Worm (Caenorhabditis elegans) whole organism, L1 larva: ENCODE data around the gene arrd-16.
A peak's percentile ranks its signal among the peaks of the same experiment; 100 is the strongest.

ENCODE experiments used
- C34B4.2 ChIP-seq: sonication (generic microtip); optimal IDR thresholded peaks from 2 replicates; lab custom pipeline; 2017; ENCODE audit warnings: mild to moderate bottlenecking, missing genetic modification characterization, missing compliant biosample characterization
- F16B12.6 ChIP-seq: fragments of 150-350 bp; optimal IDR thresholded peaks from 2 replicates; lab custom pipeline; 2014; ENCODE audit warnings: missing biosample characterization, missing genetic modification characterization
- aha-1 ChIP-seq: fragments of 150-350 bp; optimal IDR thresholded peaks from 2 replicates; lab custom pipeline; 2014; ENCODE audit warnings: missing biosample characterization, missing genetic modification characterization
- alr-1 ChIP-seq: fragments of 200-800 bp; sonication (Bioruptor generic); optimal IDR thresholded peaks from 2 replicates; lab custom pipeline; 2018; ENCODE audit warnings: borderline replicate concordance, mild to moderate bottlenecking, missing genetic modification characterization, missing compliant biosample characterization
- aly-2 ChIP-seq: fragments of 150-350 bp; optimal IDR thresholded peaks from 2 replicates; lab custom pipeline; 2014; ENCODE audit warnings: missing biosample characterization, missing genetic modification characterization
- ama-1 ChIP-seq: fragments of 150-350 bp; optimal IDR thresholded peaks from 2 replicates; lab custom pipeline; 2014
- blmp-1 ChIP-seq: fragments of 150-350 bp; optimal IDR thresholded peaks from 2 replicates; lab custom pipeline; 2014; ENCODE audit warnings: missing biosample characterization, missing genetic modification characterization
- ceh-63 ChIP-seq: fragments of 200-800 bp; sonication (Bioruptor generic); optimal IDR thresholded peaks from 2 replicates; lab custom pipeline; 2018; ENCODE audit warnings: mild to moderate bottlenecking, missing genetic modification characterization, missing compliant biosample characterization
- ceh-8 ChIP-seq: fragments of 200-800 bp; sonication (Bioruptor generic); optimal IDR thresholded peaks from 2 replicates; lab custom pipeline; 2018; ENCODE audit warnings: mild to moderate bottlenecking, missing genetic modification characterization, moderate library complexity, missing compliant biosample characterization
- ceh-90 ChIP-seq: sonication (generic microtip); optimal IDR thresholded peaks from 2 replicates; lab custom pipeline; 2016; ENCODE audit warnings: missing genetic modification characterization, missing compliant biosample characterization
- dpl-1 ChIP-seq, 3 experiments: fragments of 150-350 bp in 2 of 3; sonication (generic microtip) in 1 of 3; optimal IDR thresholded peaks; 2 replicates each; lab custom pipeline; 2014 to 2017; ENCODE audit warnings: missing biosample characterization in 3 of 3, missing genetic modification characterization in 3 of 3, missing genetic modification reagents in 3 of 3
- efl-1 ChIP-seq, 4 experiments: fragments of 150-350 bp; optimal IDR thresholded peaks in 3 of 4; peaks in 1 of 4; 1 replicate in 1 of 4; 2 replicates in 3 of 4; lab custom pipeline; 2014; ENCODE audit warnings: missing biosample characterization in 2 of 4, missing genetic modification characterization in 2 of 4, missing genetic modification reagents in 2 of 4
- egl-13 ChIP-seq: sonication (generic microtip); optimal IDR thresholded peaks from 2 replicates; lab custom pipeline; 2016; ENCODE audit warnings: missing genotype, missing genetic modification reagents, missing genetic modification characterization, missing compliant biosample characterization
- egl-27 ChIP-seq, 2 experiments: fragments of 150-350 bp in 1 of 2; sonication (generic microtip); optimal IDR thresholded peaks; 3 replicates each; lab custom pipeline; 2017 to 2018; ENCODE audit warnings: missing biosample characterization in 2 of 2, missing genetic modification characterization in 2 of 2, missing genetic modification reagents in 2 of 2
- elt-3 ChIP-seq, 6 experiments: fragments of 150-350 bp in 1 of 6; sonication (generic microtip); optimal IDR thresholded peaks; 2 replicates each; lab custom pipeline; 2017 to 2018; ENCODE audit warnings: missing biosample characterization in 6 of 6, missing genetic modification characterization in 6 of 6, inconsistent platforms in 1 of 6
- fkh-10 ChIP-seq: sonication (generic microtip); optimal IDR thresholded peaks from 2 replicates; lab custom pipeline; 2017; ENCODE audit warnings: missing biosample characterization, missing genetic modification reagents, missing genetic modification characterization
- fkh-4 ChIP-seq: sonication (generic microtip); optimal IDR thresholded peaks from 2 replicates; lab custom pipeline; 2016; ENCODE audit warnings: missing compliant biosample characterization, missing genetic modification characterization, borderline replicate concordance
- hlh-4 ChIP-seq: sonication (generic microtip); optimal IDR thresholded peaks from 2 replicates; lab custom pipeline; 2016; ENCODE audit warnings: mild to moderate bottlenecking, missing genetic modification characterization, missing compliant biosample characterization
- irx-1 ChIP-seq: sonication (generic microtip); optimal IDR thresholded peaks from 2 replicates; lab custom pipeline; 2016; ENCODE audit warnings: missing genetic modification characterization, missing compliant biosample characterization
- isw-1 ChIP-seq: fragments of 200-800 bp; sonication (Bioruptor generic); IDR thresholded peaks from 2 replicates; pipeline ENCODE4 v1.3.6; 2022; ENCODE audit warnings: missing genetic modification characterization, missing compliant biosample characterization
- jun-1 ChIP-seq: fragments of 150-350 bp; optimal IDR thresholded peaks from 2 replicates; lab custom pipeline; 2014; ENCODE audit warnings: missing biosample characterization, missing genetic modification reagents, missing genetic modification characterization
- lin-13 ChIP-seq: fragments of 150-350 bp; optimal IDR thresholded peaks from 2 replicates; lab custom pipeline; 2014; ENCODE audit warnings: missing biosample characterization, missing genetic modification reagents, missing genetic modification characterization
- lin-15B ChIP-seq: fragments of 150-350 bp; sonication (generic microtip); optimal IDR thresholded peaks from 3 replicates; lab custom pipeline; 2014; ENCODE audit warnings: missing biosample characterization, missing genetic modification characterization
- lin-35 ChIP-seq, 2 experiments: fragments of 150-350 bp; optimal IDR thresholded peaks; 2 replicates each; lab custom pipeline; 2014; ENCODE audit warnings: missing biosample characterization in 2 of 2, missing genetic modification characterization in 2 of 2, missing genetic modification reagents in 2 of 2
- lin-39 ChIP-seq: fragments of 150-350 bp; optimal IDR thresholded peaks from 2 replicates; lab custom pipeline; 2014; ENCODE audit warnings: missing biosample characterization, missing genetic modification reagents, missing genetic modification characterization
- lir-3 ChIP-seq: sonication (generic microtip); optimal IDR thresholded peaks from 2 replicates; lab custom pipeline; 2016; ENCODE audit warnings: mild to moderate bottlenecking, missing genetic modification characterization, moderate library complexity, missing compliant biosample characterization; ENCODE audit not compliant: poor library complexity
- mdl-1 ChIP-seq, 2 experiments: fragments of 150-350 bp; optimal IDR thresholded peaks; 2 replicates each; lab custom pipeline; 2014 to 2017; ENCODE audit warnings: missing biosample characterization in 2 of 2, missing genetic modification characterization in 2 of 2, inconsistent platforms in 1 of 2
- mef-2 ChIP-seq: fragments of 150-350 bp; optimal IDR thresholded peaks from 2 replicates; lab custom pipeline; 2014; ENCODE audit warnings: missing biosample characterization, missing genetic modification characterization
- nhr-11 ChIP-seq: fragments of 150-350 bp; optimal IDR thresholded peaks from 2 replicates; lab custom pipeline; 2014; ENCODE audit warnings: missing biosample characterization, missing genetic modification characterization
- nhr-12 ChIP-seq: sonication (generic microtip); optimal IDR thresholded peaks from 2 replicates; lab custom pipeline; 2017; ENCODE audit warnings: missing biosample characterization, missing genetic modification characterization
- nhr-19 ChIP-seq: fragments of 200-800 bp; sonication (Bioruptor generic); conservative IDR thresholded peaks from 2 replicates; pipeline ENCODE4 v1.3.6; 2022; ENCODE audit warnings: missing genetic modification characterization, missing compliant biosample characterization
- nhr-20 ChIP-seq: sonication (generic microtip); optimal IDR thresholded peaks from 2 replicates; lab custom pipeline; 2016; ENCODE audit warnings: mild to moderate bottlenecking, missing genetic modification characterization, missing compliant biosample characterization
- nhr-237 ChIP-seq: fragments of 150-350 bp; optimal IDR thresholded peaks from 2 replicates; lab custom pipeline; 2014; ENCODE audit warnings: missing biosample characterization, missing genetic modification characterization
- nhr-28 ChIP-seq: fragments of 150-350 bp; optimal IDR thresholded peaks from 2 replicates; lab custom pipeline; 2014; ENCODE audit warnings: missing biosample characterization, missing genetic modification characterization
- nhr-71 ChIP-seq: sonication (generic microtip); optimal IDR thresholded peaks from 2 replicates; lab custom pipeline; 2016; ENCODE audit warnings: mild to moderate bottlenecking, missing genetic modification characterization, moderate library complexity, missing compliant biosample characterization
- nhr-84 ChIP-seq: sonication (generic microtip); optimal IDR thresholded peaks from 2 replicates; lab custom pipeline; 2017; ENCODE audit warnings: missing biosample characterization, missing genetic modification characterization
- nhr-90 ChIP-seq: sonication (generic microtip); optimal IDR thresholded peaks from 2 replicates; lab custom pipeline; 2016; ENCODE audit warnings: mild to moderate bottlenecking, missing genetic modification characterization, missing compliant biosample characterization; ENCODE audit not compliant: poor library complexity
- pag-3 ChIP-seq: sonication (generic microtip); optimal IDR thresholded peaks from 2 replicates; lab custom pipeline; 2017; ENCODE audit warnings: missing genetic modification characterization, mild to moderate bottlenecking, missing compliant biosample characterization, antibody characterized with exemption, borderline replicate concordance; ENCODE audit not compliant: insufficient read depth
- pqm-1 ChIP-seq: sonication (generic microtip); optimal IDR thresholded peaks from 3 replicates; lab custom pipeline; 2017; ENCODE audit warnings: missing biosample characterization, missing genetic modification characterization
- rnt-1 ChIP-seq: sonication (generic microtip); optimal IDR thresholded peaks from 2 replicates; lab custom pipeline; 2016; ENCODE audit warnings: mild to moderate bottlenecking, missing genetic modification characterization, moderate library complexity, missing compliant biosample characterization
- snpc-4 ChIP-seq: fragments of 150-350 bp; optimal IDR thresholded peaks from 2 replicates; lab custom pipeline; 2014; ENCODE audit warnings: missing biosample characterization, missing genetic modification characterization
- snu-23 ChIP-seq: sonication (generic microtip); optimal IDR thresholded peaks from 2 replicates; lab custom pipeline; 2016; ENCODE audit warnings: missing genetic modification characterization, missing compliant biosample characterization
- sox-4 ChIP-seq: sonication (generic microtip); optimal IDR thresholded peaks from 2 replicates; lab custom pipeline; 2016; ENCODE audit warnings: missing genetic modification characterization, missing compliant biosample characterization
- sup-37 ChIP-seq: fragments of 200-800 bp; sonication (Bioruptor generic); optimal IDR thresholded peaks from 2 replicates; lab custom pipeline; 2018; ENCODE audit warnings: mild to moderate bottlenecking, missing genetic modification characterization, missing compliant biosample characterization
- swsn-7 ChIP-seq: sonication (generic microtip); optimal IDR thresholded peaks from 2 replicates; lab custom pipeline; 2016; ENCODE audit warnings: missing genetic modification characterization, missing compliant biosample characterization
- unc-130 ChIP-seq: fragments of 150-350 bp; optimal IDR thresholded peaks from 2 replicates; lab custom pipeline; 2017; ENCODE audit warnings: missing biosample characterization, missing genetic modification characterization, inconsistent platforms
- unc-86 ChIP-seq: sonication (generic microtip); optimal IDR thresholded peaks from 2 replicates; lab custom pipeline; 2016; ENCODE audit warnings: missing genetic modification characterization, missing compliant biosample characterization
- vab-15 ChIP-seq: sonication (generic microtip); optimal IDR thresholded peaks from 2 replicates; lab custom pipeline; 2017; ENCODE audit warnings: missing genotype, mild to moderate bottlenecking, missing genetic modification characterization, missing compliant biosample characterization
- ztf-11 ChIP-seq, 2 experiments: sonication (generic microtip); optimal IDR thresholded peaks; 2 replicates each; lab custom pipeline; 2016 to 2017; ENCODE audit warnings: missing genetic modification characterization in 2 of 2, missing biosample characterization in 1 of 2, missing compliant biosample characterization in 1 of 2
- ztf-4 ChIP-seq: fragments of 150-350 bp; optimal IDR thresholded peaks from 2 replicates; lab custom pipeline; 2014; ENCODE audit warnings: missing biosample characterization, missing genetic modification characterization

arrd-16 gene

DNA sequence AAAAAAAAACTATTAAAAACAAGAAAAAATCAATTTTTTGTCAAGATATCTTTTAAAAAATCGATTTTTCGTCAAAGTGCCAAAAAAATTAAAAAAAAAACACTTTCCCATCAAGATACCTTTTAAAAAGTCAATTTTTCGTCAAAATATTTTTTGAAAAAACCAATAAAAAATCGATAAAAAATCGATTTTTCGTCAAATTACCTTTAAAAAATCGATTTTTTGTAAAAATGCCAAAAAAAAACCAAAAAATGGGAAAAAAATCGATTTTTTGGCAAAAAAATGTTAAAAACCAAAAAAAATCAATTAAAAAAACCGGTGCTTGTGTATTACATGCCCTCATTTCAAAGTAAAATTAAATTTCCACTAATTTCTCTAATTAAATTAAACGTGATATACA lies 33.1 kb downstream of the arrd-16 start:
- TF ChIP-seq aly-2 (no peak), mef-2 (tag; lab: Kevin White, UChicago) (no peak), irx-1 (tag; lab: Kevin White, UChicago) (no peak), unc-130 (no peak), lin-39 (tag; lab: Kevin White, UChicago) (no peak)

DNA sequence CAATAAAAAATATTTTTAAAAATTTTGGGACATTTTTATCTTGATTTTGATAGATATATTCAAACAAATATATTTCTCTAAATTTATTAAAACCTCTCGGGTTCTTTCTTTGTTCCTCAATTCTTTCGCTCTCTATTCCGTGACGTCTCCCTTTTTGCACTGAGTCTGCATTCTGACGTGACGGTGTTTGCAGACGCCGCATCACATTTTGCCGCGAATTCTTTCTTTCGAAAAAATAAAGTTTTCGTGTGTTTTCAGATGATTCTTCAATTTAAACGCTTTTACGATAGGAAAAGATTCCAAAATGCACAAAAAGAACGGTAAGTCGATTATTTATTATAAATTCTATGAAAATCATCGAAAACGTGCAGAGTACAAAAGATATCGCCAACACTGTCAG lies 43.5 kb downstream of the arrd-16 start:
- TF ChIP-seq irx-1 (tag; lab: Kevin White, UChicago), result peak; percentile 43
- TF ChIP-seq ztf-11 (tag; optimal IDR thresholded peaks at IDR 0.05; lab: Kevin White, UChicago), result peak in 1 of 2 experiments; percentile 3
- TF ChIP-seq nhr-20 (tag; lab: Kevin White, UChicago), result peak; percentile 50
- peak; percentile 87 for TF ChIP-seq efl-1 (optimal IDR thresholded peaks at IDR 0.05; lab: Kevin White, UChicago)
- TF ChIP-seq efl-1 (GFP tag; optimal IDR thresholded peaks at IDR 0.05 in 1 of 2; lab: Kevin White, UChicago), result peak; percentile 89 to 99
- no peak for TF ChIP-seq nhr-12 (tag; lab: Kevin White, UChicago)
- no peak for TF ChIP-seq lir-3
- TF ChIP-seq nhr-28 (tag; lab: Kevin White, UChicago), result no peak
- peak; percentile 94 for TF ChIP-seq F16B12.6 (tag; lab: Kevin White, UChicago)
- no peak for TF ChIP-seq aly-2
- no peak for TF ChIP-seq hlh-4
- no peak for TF ChIP-seq fkh-10 (GFP tag; lab: Kevin White, UChicago)
- TF ChIP-seq fkh-4, result no peak
- peak; percentile 66 for TF ChIP-seq snu-23
- TF ChIP-seq lin-39 (tag; lab: Kevin White, UChicago), result peak; percentile 9
- TF ChIP-seq nhr-19 (GFP tag; lab: Robert Waterston, UW), result peak; percentile 52
- no peak for TF ChIP-seq vab-15 (tag; lab: Kevin White, UChicago)
- TF ChIP-seq jun-1 (tag; lab: Kevin White, UChicago), result no peak
- TF ChIP-seq pag-3 (tag; lab: Kevin White, UChicago), result no peak
- no peak for TF ChIP-seq mdl-1 (tag; optimal IDR thresholded peaks at IDR 0.05; lab: Kevin White, UChicago)
- no peak for TF ChIP-seq ceh-63 (GFP tag; lab: Kevin White, UChicago)
- 0 out of 2 replicates have a peak, but pooled peaks have one; percentile 3 for TF ChIP-seq isw-1
- TF ChIP-seq lin-35 (GFP tag; optimal IDR thresholded peaks at IDR 0.05; lab: Kevin White, UChicago), result peak; percentile 78 to 90
- no peak for TF ChIP-seq ztf-4 (tag; lab: Kevin White, UChicago)
- no peak for TF ChIP-seq nhr-11 (tag; lab: Kevin White, UChicago)
- peak; percentile 27 for TF ChIP-seq unc-86
- no peak for TF ChIP-seq ceh-90
- no peak for TF ChIP-seq snpc-4 (tag; lab: Kevin White, UChicago)
- no peak for TF ChIP-seq nhr-84 (tag; lab: Kevin White, UChicago)
- TF ChIP-seq dpl-1 (GFP tag; optimal IDR thresholded peaks at IDR 0.05; lab: Kevin White, UChicago), result peak; percentile 85 to 92 (median 89)
- no peak for TF ChIP-seq lin-13 (GFP tag; lab: Kevin White, UChicago)
- TF ChIP-seq lin-15B (tag; lab: Kevin White, UChicago), result peak; percentile 22
- TF ChIP-seq blmp-1 (tag; lab: Kevin White, UChicago), result peak; percentile 12
- no peak for TF ChIP-seq egl-27 (tag; optimal IDR thresholded peaks at IDR 0.05; lab: Kevin White, UChicago)
- TF ChIP-seq sup-37 (GFP tag; lab: Kevin White, UChicago), result no peak
- TF ChIP-seq swsn-7, result peak; percentile 55
- peak; percentile 75 for TF ChIP-seq nhr-71 (tag; lab: Kevin White, UChicago)
- no peak for TF ChIP-seq ceh-8 (GFP tag; lab: Kevin White, UChicago)
- no peak for TF ChIP-seq ama-1
- TF ChIP-seq elt-3 (tag; optimal IDR thresholded peaks at IDR 0.05; lab: Kevin White, UChicago), result peak in 1 of 6 experiments; percentile 5
- no peak for TF ChIP-seq egl-13 (tag; lab: Kevin White, UChicago)
- no peak for TF ChIP-seq pqm-1 (tag; lab: Kevin White, UChicago)
- no peak for TF ChIP-seq C34B4.2 (tag; lab: Kevin White, UChicago)
- no peak for TF ChIP-seq alr-1 (tag; lab: Kevin White, UChicago)
- TF ChIP-seq mef-2 (tag; lab: Kevin White, UChicago), result no peak
- TF ChIP-seq rnt-1, result no peak
- no peak for TF ChIP-seq aha-1 (tag; lab: Kevin White, UChicago)
- TF ChIP-seq sox-4 (tag; lab: Kevin White, UChicago), result no peak
- peak; percentile 68 for TF ChIP-seq nhr-90
- TF ChIP-seq unc-130, result no peak
- no peak for TF ChIP-seq nhr-237 (tag; lab: Kevin White, UChicago)
